Worm (Caenorhabditis elegans) whole organism, mixed stage, embryonic: ENCODE results near the gene Y39A1A.22.

ENCODE experiments used
- M03D4.4 ChIP-seq: sonication (generic microtip); optimal IDR thresholded peaks from 2 replicates; lab custom pipeline; 2017; ENCODE audit warnings: mild to moderate bottlenecking, missing genetic modification characterization, missing compliant biosample characterization
- bed-3 ChIP-seq: fragments of 200-800 bp; sonication (Bioruptor generic); optimal IDR thresholded peaks from 3 replicates; lab custom pipeline; 2018; ENCODE audit warnings: mild to moderate bottlenecking, missing genetic modification characterization, moderate library complexity, missing compliant biosample characterization
- blmp-1 ChIP-seq: fragments of 150-350 bp; optimal IDR thresholded peaks from 2 replicates; lab custom pipeline; 2014; ENCODE audit warnings: missing biosample characterization, missing genetic modification characterization
- ceh-83 ChIP-seq: fragments of 200-800 bp; sonication (Bioruptor generic); optimal IDR thresholded peaks from 2 replicates; lab custom pipeline; 2018; ENCODE audit warnings: mild to moderate bottlenecking, missing genetic modification characterization, missing compliant biosample characterization
- ces-1 ChIP-seq: fragments of 150-350 bp; optimal IDR thresholded peaks from 2 replicates; lab custom pipeline; 2014; ENCODE audit warnings: missing biosample characterization, missing genetic modification reagents, missing genetic modification characterization
- cnd-1 ChIP-seq: fragments of 200-800 bp; sonication (Bioruptor generic); optimal IDR thresholded peaks from 2 replicates; lab custom pipeline; 2018; ENCODE audit warnings: mild to moderate bottlenecking, missing genetic modification characterization, missing compliant biosample characterization
- drap-1 ChIP-seq: fragments of 200-800 bp; sonication (Bioruptor generic); optimal IDR thresholded peaks from 3 replicates; lab custom pipeline; 2018; ENCODE audit warnings: mild to moderate bottlenecking, missing genetic modification characterization, missing compliant biosample characterization
- elt-1 ChIP-seq: sonication (generic microtip); optimal IDR thresholded peaks from 2 replicates; lab custom pipeline; 2017; ENCODE audit warnings: missing genetic modification characterization, mild to moderate bottlenecking, missing compliant biosample characterization, antibody characterized with exemption, moderate library complexity, borderline replicate concordance; ENCODE audit not compliant: insufficient read depth
- elt-3 ChIP-seq: fragments of 150-350 bp; optimal IDR thresholded peaks from 2 replicates; lab custom pipeline; 2014; ENCODE audit warnings: missing biosample characterization, missing genetic modification characterization
- flh-1 ChIP-seq: fragments of 200-800 bp; sonication (Bioruptor generic); optimal IDR thresholded peaks from 2 replicates; lab custom pipeline; 2018; ENCODE audit warnings: mild to moderate bottlenecking, missing genetic modification characterization, moderate library complexity, missing compliant biosample characterization
- ham-2 ChIP-seq: fragments of 200-800 bp; sonication (Bioruptor generic); optimal IDR thresholded peaks from 2 replicates; lab custom pipeline; 2018; ENCODE audit warnings: mild to moderate bottlenecking, missing genetic modification characterization, missing compliant biosample characterization
- hlh-1 ChIP-seq: fragments of 150-350 bp; optimal IDR thresholded peaks from 2 replicates; lab custom pipeline; 2014; ENCODE audit warnings: missing biosample characterization, missing genetic modification reagents, missing genetic modification characterization
- lin-13 ChIP-seq: fragments of 150-350 bp; optimal IDR thresholded peaks from 2 replicates; lab custom pipeline; 2014; ENCODE audit warnings: missing biosample characterization, missing genetic modification characterization
- lin-32 ChIP-seq: fragments of 200-800 bp; sonication (Bioruptor generic); optimal IDR thresholded peaks from 2 replicates; lab custom pipeline; 2018; ENCODE audit warnings: mild to moderate bottlenecking, missing genetic modification characterization, missing compliant biosample characterization
- lsy-2 ChIP-seq: fragments of 150-350 bp; optimal IDR thresholded peaks from 2 replicates; lab custom pipeline; 2014; ENCODE audit warnings: missing biosample characterization, missing genetic modification characterization
- mab-5 ChIP-seq: fragments of 150-350 bp; optimal IDR thresholded peaks from 2 replicates; lab custom pipeline; 2014; ENCODE audit warnings: missing biosample characterization, missing genetic modification characterization
- mep-1 ChIP-seq: fragments of 150-350 bp; optimal IDR thresholded peaks from 2 replicates; lab custom pipeline; 2017; ENCODE audit warnings: missing biosample characterization, missing genetic modification reagents, missing genetic modification characterization, inconsistent platforms
- mls-2 ChIP-seq: sonication (generic microtip); optimal IDR thresholded peaks from 2 replicates; lab custom pipeline; 2016; ENCODE audit warnings: mild to moderate bottlenecking, missing genetic modification characterization, moderate library complexity, missing compliant biosample characterization
- nhr-12 ChIP-seq: fragments of 150-350 bp; optimal IDR thresholded peaks from 2 replicates; lab custom pipeline; 2014; ENCODE audit warnings: missing biosample characterization, missing genetic modification characterization
- nhr-2 ChIP-seq: fragments of 150-350 bp; optimal IDR thresholded peaks from 2 replicates; lab custom pipeline; 2014; ENCODE audit warnings: missing biosample characterization, missing genetic modification characterization
- nhr-237 ChIP-seq: fragments of 150-350 bp; optimal IDR thresholded peaks from 2 replicates; lab custom pipeline; 2014; ENCODE audit warnings: missing biosample characterization, missing genetic modification characterization
- nhr-28 ChIP-seq: fragments of 150-350 bp; optimal IDR thresholded peaks from 2 replicates; lab custom pipeline; 2014; ENCODE audit warnings: missing biosample characterization, missing genetic modification characterization
- nhr-76 ChIP-seq: sonication (generic microtip); optimal IDR thresholded peaks from 2 replicates; lab custom pipeline; 2017; ENCODE audit warnings: missing biosample characterization, missing genetic modification characterization
- pha-4 ChIP-seq: fragments of 150-350 bp; optimal IDR thresholded peaks from 2 replicates; lab custom pipeline; 2018; ENCODE audit warnings: missing biosample characterization, missing genetic modification reagents, missing genetic modification characterization
- sem-2 ChIP-seq: fragments of 200-800 bp; sonication (Bioruptor generic); optimal IDR thresholded peaks from 2 replicates; lab custom pipeline; 2018; ENCODE audit warnings: mild to moderate bottlenecking, missing genetic modification characterization, missing compliant biosample characterization
- snpc-4 ChIP-seq: fragments of 150-350 bp; optimal IDR thresholded peaks from 2 replicates; lab custom pipeline; 2014; ENCODE audit warnings: missing biosample characterization, missing genetic modification characterization
- sptf-1 ChIP-seq: sonication (generic microtip); optimal IDR thresholded peaks from 2 replicates; lab custom pipeline; 2017; ENCODE audit warnings: mild to moderate bottlenecking, missing genetic modification characterization, moderate library complexity, missing compliant biosample characterization
- tbx-8 ChIP-seq: fragments of 200-800 bp; sonication (Bioruptor generic); optimal IDR thresholded peaks from 2 replicates; lab custom pipeline; 2018; ENCODE audit warnings: mild to moderate bottlenecking, missing genetic modification characterization, moderate library complexity, missing compliant biosample characterization
- unc-120 ChIP-seq: sonication (generic microtip); optimal IDR thresholded peaks from 2 replicates; lab custom pipeline; 2017; ENCODE audit warnings: missing genetic modification characterization, missing compliant biosample characterization; ENCODE audit not compliant: poor library complexity, severe bottlenecking
- unc-62 ChIP-seq: fragments of 150-350 bp; optimal IDR thresholded peaks from 2 replicates; lab custom pipeline; 2014; ENCODE audit warnings: missing biosample characterization, missing genetic modification reagents, missing genetic modification characterization
- zip-8 ChIP-seq: fragments of 150-350 bp; optimal IDR thresholded peaks from 2 replicates; lab custom pipeline; 2014; ENCODE audit warnings: missing biosample characterization, missing genetic modification characterization
- ztf-11 ChIP-seq: fragments of 150-350 bp; optimal IDR thresholded peaks from 2 replicates; lab custom pipeline; 2014; ENCODE audit warnings: missing biosample characterization, missing genetic modification characterization

The Y39A1A.22 gene

ce11 chrIII:10702805-10703204 is 4.0 kb downstream of the Y39A1A.22 start:
- TF ChIP-seq lsy-2 (tag; lab: Kevin White, UChicago) (no peak), sptf-1 (no peak), pha-4 (tag; lab: Kevin White, UChicago) (no peak), hlh-1 (tag; lab: Kevin White, UChicago) (no peak), mep-1 (tag; lab: Kevin White, UChicago) (no peak), flh-1 (GFP tag; lab: Kevin White, UChicago) (no peak), sem-2 (GFP tag; lab: Kevin White, UChicago) (no peak), blmp-1 (tag; lab: Kevin White, UChicago) (no peak)
- TF ChIP-seq, all 35 proteins: peak for 0

- TF ChIP-seq hlh-1 (tag; lab: Kevin White, UChicago) (no peak), ces-1 (GFP tag; lab: Kevin White, UChicago) (no peak), elt-1 (tag; lab: Kevin White, UChicago) (no peak), mls-2 (tag; lab: Kevin White, UChicago) (no peak), lin-13 (tag; lab: Kevin White, UChicago) (no peak), flh-1 (GFP tag; lab: Kevin White, UChicago) (no peak), tbx-8 (GFP tag; lab: Kevin White, UChicago) (no peak), ham-2 (no peak), pha-4 (tag; lab: Kevin White, UChicago) (no peak), nhr-28 (no peak), elt-3 (tag; lab: Kevin White, UChicago) (no peak), mep-1 (tag; lab: Kevin White, UChicago) (no peak), drap-1 (GFP tag; lab: Kevin White, UChicago) (no peak), nhr-2 (tag; lab: Kevin White, UChicago) (no peak), zip-8 (tag; lab: Kevin White, UChicago) (no peak), snpc-4 (tag; lab: Kevin White, UChicago) (no peak), nhr-237 (tag; lab: Kevin White, UChicago) (no peak)
These were observed 6.4 kb downstream of the Y39A1A.22 start, which contains the start of gene Y39A1A.20 for ce11 chrIII:10700460-10700859. Y39A1A.20 (minus strand) TSS chrIII:10700560.

DNA sequence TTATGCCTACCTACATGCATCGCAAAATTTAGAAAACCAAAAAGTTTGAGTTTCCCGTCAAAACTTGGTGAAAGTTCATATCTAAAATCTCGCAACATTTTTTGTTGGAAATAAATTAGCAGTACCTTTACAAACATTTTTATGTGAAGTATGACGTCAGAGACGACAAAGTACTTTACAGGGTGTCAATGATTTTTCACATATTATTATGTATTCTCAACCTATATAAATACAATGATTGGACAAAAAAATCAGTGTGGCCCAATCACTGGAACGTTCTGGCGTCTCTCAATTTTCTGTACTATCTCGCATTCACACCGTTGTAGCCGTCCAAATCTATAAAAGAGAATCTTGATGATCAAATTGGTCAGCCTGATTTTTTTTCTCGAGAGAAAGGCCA is 12.5 kb downstream of the Y39A1A.22 start, which contains the start of the genes Y39A1A.18 and fmo-3:
Gene Y39A1A.18, minus strand, starts transcription at position 192 of the 400 bp plus-strand sequence.
Gene fmo-3, plus strand, starts transcription at position 388 of the 400 bp plus-strand sequence.
- no peak for TF ChIP-seq hlh-1 (tag; lab: Kevin White, UChicago)
- no peak for TF ChIP-seq lin-32 (GFP tag; lab: Kevin White, UChicago)
- TF ChIP-seq lsy-2 (tag; lab: Kevin White, UChicago): no peak
- TF ChIP-seq flh-1 (GFP tag; lab: Kevin White, UChicago): no peak
- no peak for TF ChIP-seq sem-2 (GFP tag; lab: Kevin White, UChicago)
- TF ChIP-seq zip-8 (tag; lab: Kevin White, UChicago): no peak
- TF ChIP-seq elt-3 (tag; lab: Kevin White, UChicago): no peak
- TF ChIP-seq unc-120: no peak
- no peak for TF ChIP-seq blmp-1 (tag; lab: Kevin White, UChicago)
- TF ChIP-seq nhr-76 (tag; lab: Kevin White, UChicago): no peak
- no peak for TF ChIP-seq mls-2 (tag; lab: Kevin White, UChicago)
- no peak for TF ChIP-seq nhr-12 (tag; lab: Kevin White, UChicago)
- TF ChIP-seq unc-62: no peak
- no peak for TF ChIP-seq pha-4 (tag; lab: Kevin White, UChicago)
- TF ChIP-seq ztf-11 (tag; lab: Kevin White, UChicago): no peak
- TF ChIP-seq cnd-1: no peak
- no peak for TF ChIP-seq mep-1 (tag; lab: Kevin White, UChicago)
- no peak for TF ChIP-seq snpc-4 (tag; lab: Kevin White, UChicago)

- TF ChIP-seq ceh-83 (GFP tag; lab: Kevin White, UChicago) (no peak), ham-2 (no peak)
These were observed 15.8 kb downstream of the Y39A1A.22 start, which contains the start of gene Y39A1A.17 for ce11 chrIII:10691019-10691418. Y39A1A.17 (minus strand) TSS chrIII:10691119.

DNA sequence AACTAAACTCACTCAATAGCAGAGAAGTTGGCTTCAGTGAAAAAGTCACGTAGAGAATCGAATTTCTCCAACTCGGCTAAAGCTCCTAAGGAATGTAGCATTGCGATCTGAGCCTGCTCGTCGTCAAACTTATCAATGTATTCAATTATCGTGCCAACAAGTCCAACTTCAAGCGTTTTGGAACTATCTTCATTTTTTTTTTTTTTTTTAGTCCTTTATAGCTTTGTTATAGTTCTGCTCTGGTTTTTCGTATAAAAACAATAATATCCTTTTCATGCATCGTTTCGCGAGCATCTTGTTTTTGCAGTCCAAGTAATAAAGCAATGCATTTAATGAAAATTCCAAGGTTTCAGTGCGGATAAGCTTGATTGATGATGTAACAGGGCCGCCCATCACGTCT is 17.8 kb downstream of the Y39A1A.22 start, which contains the start of gene Y39A1A.31:
Gene Y39A1A.31, minus strand, starts transcription at position 101 of the 400 bp plus-strand sequence.
- TF ChIP-seq mab-5: no peak
- no peak for TF ChIP-seq tbx-8 (GFP tag; lab: Kevin White, UChicago)
- no peak for TF ChIP-seq flh-1 (GFP tag; lab: Kevin White, UChicago)
- no peak for TF ChIP-seq nhr-237 (tag; lab: Kevin White, UChicago)
- no peak for TF ChIP-seq unc-120
- TF ChIP-seq bed-3 (GFP tag; lab: Kevin White, UChicago): no peak
- no peak for TF ChIP-seq ztf-11 (tag; lab: Kevin White, UChicago)
- no peak for TF ChIP-seq elt-1 (tag; lab: Kevin White, UChicago)
- TF ChIP-seq sem-2 (GFP tag; lab: Kevin White, UChicago): no peak
- TF ChIP-seq M03D4.4 (tag; lab: Kevin White, UChicago): no peak
- no peak for TF ChIP-seq pha-4 (tag; lab: Kevin White, UChicago)
- TF ChIP-seq lin-13 (tag; lab: Kevin White, UChicago): no peak
- no peak for TF ChIP-seq nhr-76 (tag; lab: Kevin White, UChicago)
- no peak for TF ChIP-seq nhr-12 (tag; lab: Kevin White, UChicago)
